Fruit fly (Drosophila melanogaster) whole organism, larva: ENCODE data around the gene CG7251.

Experiments
- noc ChIP-seq: fragments of 200-800 bp; sonication (Bioruptor generic); optimal IDR thresholded peaks from 3 replicates; lab custom pipeline; 2019; ENCODE audit warnings: missing biosample characterization, mild to moderate bottlenecking, missing genetic modification characterization, moderate library complexity

The CG7251 gene

DNA sequence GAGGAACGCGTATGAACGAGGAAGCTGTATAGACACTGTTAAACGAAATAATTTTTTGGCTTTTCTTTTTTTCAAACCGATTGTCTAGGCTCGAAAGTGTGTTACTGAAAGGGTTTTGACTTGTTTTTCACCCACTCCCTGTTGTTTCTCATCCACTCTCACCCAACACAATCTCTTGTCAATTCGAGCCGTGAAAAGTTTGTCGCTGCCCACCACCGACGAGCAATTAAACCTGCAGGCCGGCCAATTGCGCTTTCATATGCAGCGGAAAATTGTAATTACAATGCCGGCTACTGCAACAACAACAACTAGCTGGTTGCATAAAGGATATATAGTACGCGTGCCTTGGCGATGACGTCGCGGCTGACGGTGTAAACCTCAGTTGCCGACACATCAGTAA, at the start of gene CG7251:
Gene CG7251 (minus strand): TSS at position 101 of the 400 bp plus-strand sequence.
- no peak for TF ChIP-seq noc

dm6 chr2L:5623727-5624407, 35.7 kb upstream of the CG7251 start, which contains the start of gene Cyp6a16:
Gene Cyp6a16, minus strand, starts transcription at chr2L:5623762.
- no peak for TF ChIP-seq noc

DNA sequence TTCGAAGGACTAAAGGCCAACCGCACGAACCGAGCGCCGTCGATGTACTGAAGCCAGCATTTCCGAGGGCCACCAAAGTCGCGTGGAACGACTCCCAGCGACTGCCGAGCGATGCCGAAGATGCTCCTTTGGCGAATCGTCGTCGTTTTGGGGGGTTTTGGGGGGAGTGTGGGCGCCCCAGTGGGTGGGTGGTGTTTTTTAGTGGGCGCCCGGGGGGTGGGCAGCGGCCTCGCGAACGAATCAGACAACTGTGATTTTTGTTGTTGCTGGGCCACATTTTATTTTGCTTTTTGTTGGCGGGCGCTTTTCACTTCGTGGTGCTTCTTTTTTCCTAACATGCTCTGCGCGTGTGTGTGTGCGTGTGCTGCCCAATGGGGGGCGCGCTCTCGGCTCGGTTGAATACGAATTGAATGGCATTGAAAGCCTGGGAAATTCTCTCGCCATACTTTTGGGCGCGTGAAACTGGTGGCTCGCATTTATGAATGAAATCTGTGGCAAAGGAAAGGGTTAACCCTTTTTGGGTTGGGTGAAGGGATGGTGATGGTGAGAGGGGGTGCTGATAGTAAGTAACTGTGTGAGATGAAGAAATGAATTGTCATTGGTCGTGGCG, 29.8 kb upstream of the CG7251 start, which contains the start of gene DIP-eta:
Gene DIP-eta (minus strand): TSS at position 51 of the 610 bp plus-strand sequence.
- TF ChIP-seq noc = no peak

DNA sequence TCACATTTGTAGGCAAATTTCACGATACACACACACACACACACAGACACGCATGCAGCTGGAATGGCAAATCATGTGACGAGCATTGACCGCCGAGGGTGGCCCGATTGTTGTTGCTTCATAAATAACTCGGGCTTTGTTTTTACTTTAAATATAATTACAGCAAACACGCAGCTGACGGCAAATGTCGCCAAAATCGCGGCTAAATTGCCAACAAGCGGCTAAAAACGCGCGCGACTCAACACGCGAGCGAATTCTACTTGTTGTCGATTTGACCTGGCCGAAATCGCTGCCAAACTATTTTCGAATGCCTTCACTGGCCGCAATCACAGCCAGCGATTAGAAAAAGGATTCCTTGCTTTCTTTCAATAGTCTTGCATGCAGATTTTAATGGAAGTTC, 29.0 kb upstream of the CG7251 start:
- TF ChIP-seq noc = no peak

- no peak for TF ChIP-seq noc
Observed at dm6 chr2L:5610629-5611028, 22.4 kb upstream of the CG7251 start.

- no peak for TF ChIP-seq noc
Observed at dm6 chr2L:5610108-5610507, 21.9 kb upstream of the CG7251 start.

- no peak for TF ChIP-seq noc
Observed at dm6 chr2L:5596533-5596932, 8.3 kb upstream of the CG7251 start, which contains the start of gene CG18266. Gene CG18266, plus strand, starts transcription at chr2L:5596833.

- no peak for TF ChIP-seq noc
Observed at dm6 chr2L:5593839-5594238, 5.6 kb upstream of the CG7251 start.

dm6 chr2L:5581016-5581415, 7.2 kb downstream of the CG7251 start, which contains the start of gene CG14011:
Gene CG14011, minus strand, starts transcription at chr2L:5581116.
- no peak for TF ChIP-seq noc

dm6 chr2L:5569503-5569902, 18.7 kb downstream of the CG7251 start:
- TF ChIP-seq noc = no peak

DNA sequence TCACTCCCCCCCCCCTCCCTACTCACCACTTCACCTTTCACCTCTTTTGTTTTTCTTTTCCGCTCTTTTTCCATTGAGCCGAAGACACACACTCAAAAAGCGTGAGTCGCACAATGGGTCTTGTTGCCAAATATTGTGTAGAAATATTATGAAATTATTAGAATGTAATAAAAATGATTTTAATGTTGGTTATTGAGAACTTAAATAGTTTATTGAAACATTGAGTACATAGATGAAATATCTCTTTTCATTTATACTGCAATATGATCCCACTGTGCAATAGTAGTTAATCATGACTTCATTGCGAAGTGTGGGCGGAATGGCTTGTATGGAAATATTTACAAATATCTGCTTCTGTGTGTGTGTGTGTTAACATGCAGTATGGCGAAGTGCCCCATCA, 21.1 kb downstream of the CG7251 start:
- TF ChIP-seq noc = no peak

DNA sequence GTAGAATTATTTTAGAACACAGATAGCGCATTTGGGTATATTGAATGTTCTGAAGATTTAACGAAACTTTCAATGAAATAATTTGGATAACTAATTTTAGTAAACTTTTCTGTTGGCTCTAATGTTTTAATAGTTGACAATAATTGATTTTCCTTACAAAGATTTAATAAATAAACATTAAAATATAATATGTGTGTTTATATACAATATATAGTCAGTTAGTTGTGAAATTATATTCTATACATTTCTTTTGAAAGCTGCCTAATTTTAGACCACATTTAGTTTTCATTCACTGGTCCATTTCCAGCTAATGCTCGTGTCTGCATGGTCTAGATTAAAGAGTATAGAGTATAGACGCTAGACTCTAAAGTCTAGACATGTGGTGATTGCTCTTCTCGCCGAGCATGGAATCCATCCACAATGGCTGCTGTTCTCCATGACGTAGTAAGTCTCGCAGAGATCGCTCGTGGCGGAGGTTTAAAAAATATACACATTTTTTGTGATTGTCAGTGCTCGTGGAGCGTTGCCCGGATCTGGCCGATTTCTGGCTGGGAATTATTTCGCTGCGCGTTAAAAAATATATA, 29.3 kb downstream of the CG7251 start, which contains the start of gene GluRIIB:
Gene GluRIIB (plus strand): TSS at position 534 of the 584 bp plus-strand sequence.
- no peak for TF ChIP-seq noc

DNA sequence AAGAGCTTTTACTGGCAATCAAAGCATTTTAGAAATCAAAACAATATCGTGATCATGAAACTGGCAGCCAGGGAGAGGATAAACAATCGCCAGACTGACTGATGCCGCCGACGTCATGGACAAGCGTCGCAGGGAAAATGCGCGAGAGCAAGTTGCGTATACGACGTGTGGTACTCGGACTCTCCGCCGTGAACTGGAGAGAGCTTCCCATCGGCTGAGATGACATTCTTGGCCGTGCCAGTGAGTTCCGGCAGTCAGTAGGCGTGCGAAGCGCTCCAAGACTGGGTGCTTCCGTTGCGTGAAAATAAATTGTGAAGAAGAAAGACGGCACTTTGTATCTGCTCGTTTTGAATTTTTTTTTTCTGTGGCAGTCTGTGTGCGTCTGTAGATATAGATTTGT, 33.4 kb downstream of the CG7251 start, which contains the start of gene GluRIIA:
Gene GluRIIA (plus strand): TSS at position 255 of the 400 bp plus-strand sequence.
- no peak for TF ChIP-seq noc

- TF ChIP-seq noc = no peak
Observed at dm6 chr2L:5553750-5554149, 34.5 kb downstream of the CG7251 start, which contains the start of the genes CG14013 and CG14017. Gene CG14013, minus strand, starts transcription at chr2L:5553850. Gene CG14017, plus strand, starts transcription at chr2L:5553897.

DNA sequence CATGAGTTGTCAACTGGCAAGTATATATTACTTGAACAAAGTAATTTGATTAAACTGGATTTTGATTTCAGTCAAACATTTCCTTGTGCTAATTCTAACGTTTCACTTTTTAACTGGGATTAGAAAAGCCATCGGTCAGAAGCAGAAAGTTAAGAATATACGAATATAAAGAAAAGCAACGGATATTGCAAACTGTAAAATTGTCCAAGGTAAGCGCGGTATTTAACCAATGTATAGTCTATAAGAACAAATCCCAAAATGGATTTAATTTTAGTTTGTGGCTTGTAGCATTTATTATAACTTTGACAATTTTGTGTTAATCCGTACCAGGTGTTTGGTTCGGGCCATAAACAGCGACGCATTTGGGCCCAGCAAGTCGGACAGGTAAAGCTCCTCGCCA, 36.7 kb downstream of the CG7251 start, which contains the start of gene CG18269:
Gene CG18269 (plus strand): TSS at position 301 of the 400 bp plus-strand sequence.
- TF ChIP-seq noc = no peak

DNA sequence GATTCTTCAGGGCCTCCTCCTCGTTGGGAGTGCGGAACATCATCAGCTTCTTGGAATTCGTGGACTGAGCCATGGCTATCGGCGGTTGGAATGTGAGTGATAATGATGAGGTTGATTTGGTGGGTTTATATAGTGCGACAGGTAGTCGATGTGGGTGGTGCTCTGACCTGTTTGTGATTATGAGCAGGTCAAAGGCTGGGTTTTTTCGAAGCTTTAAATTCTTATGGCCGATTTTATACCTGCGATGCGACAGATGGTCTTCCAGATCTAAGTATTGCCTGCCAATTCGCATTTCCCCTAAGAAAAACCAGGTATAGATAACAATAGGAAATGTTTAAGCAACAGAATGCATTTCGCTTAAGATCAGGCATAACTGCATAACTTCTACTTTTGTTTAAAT, 37.5 kb downstream of the CG7251 start, which contains the start of gene CG14014:
Gene CG14014 (minus strand): TSS at position 101 of the 400 bp plus-strand sequence.
- no peak for TF ChIP-seq noc

dm6 chr2L:5547288-5547777, 40.9 kb downstream of the CG7251 start:
- TF ChIP-seq noc = peak; percentile 23
